Fruit fly (Drosophila melanogaster): ENCODE measurements around the gene CG15771.

The CG15771 gene

DNA sequence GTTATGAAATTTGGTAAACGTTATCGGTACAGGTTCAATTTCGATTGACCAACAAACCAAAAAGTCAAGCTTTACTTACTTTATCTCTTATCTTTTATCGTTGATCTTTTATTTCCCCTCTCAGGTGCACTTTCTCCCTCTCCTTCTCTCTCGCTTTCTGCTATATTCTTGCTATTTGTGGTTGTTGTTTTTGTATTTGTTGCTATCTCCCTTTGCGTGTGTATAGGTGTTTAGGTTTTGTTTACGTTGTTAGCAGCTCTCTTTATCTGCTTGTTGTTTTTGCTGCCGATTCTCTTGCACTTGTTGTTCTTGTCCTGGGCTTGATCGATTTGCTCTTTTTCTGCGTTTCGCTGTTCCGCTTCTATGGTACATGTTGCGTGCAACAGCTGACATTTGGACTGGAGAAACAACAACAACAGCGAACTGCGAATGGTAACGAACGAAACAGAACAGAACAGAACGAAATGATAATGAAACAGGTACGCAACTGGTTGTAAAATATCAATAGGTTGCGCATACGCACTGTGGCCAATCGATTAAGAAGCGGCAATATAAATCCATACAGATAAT, 11.0 kb upstream of the CG15771 start:
- TF ChIP-seq pad (GFP tag; optimal IDR thresholded peaks at IDR 0.05) (peak; percentile 68), toe (GFP tag; optimal IDR thresholded peaks at IDR 0.05) (no peak)

DNA sequence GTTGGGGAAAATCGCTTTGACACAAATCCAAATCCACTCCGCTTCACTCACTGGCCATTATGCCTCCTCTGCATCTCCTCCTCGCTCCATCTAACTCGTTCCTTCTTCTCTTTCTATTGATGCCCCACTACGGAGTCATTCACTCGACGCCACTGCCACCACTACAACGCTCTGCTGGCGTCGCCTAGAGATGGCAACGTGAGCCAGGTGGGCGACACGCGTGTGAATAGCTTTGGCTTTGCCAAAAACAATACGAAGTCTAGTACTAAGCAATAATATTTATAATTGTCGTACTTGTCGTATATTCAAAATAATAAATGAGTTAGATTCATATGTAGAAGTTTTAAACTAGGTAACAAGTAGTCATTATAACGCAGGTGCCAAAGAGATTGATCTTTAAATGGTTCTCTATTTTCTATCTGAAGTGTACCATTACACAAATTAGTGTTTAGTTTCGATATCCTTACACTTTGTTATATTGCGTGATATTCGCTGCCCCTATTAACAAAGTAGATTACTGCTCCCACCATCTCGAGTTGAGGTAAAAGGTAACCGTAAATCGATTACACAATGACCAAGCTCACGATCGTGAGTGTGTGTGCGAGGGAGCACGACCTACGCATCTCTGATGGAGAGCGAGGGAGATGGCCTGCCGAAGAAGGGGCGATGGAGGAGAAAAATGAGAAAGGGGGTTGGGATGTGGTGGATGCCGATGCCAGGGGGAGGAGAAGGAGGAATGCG, 10.2 kb upstream of the CG15771 start:
- TF ChIP-seq Mnt (GFP tag; optimal IDR thresholded peaks at IDR 0.05) (no peak), CG12768 (GFP tag; optimal IDR thresholded peaks at IDR 0.05) (peak; percentile 2), CG7101 (tag; optimal IDR thresholded peaks at IDR 0.05) (peak; percentile 31), toe (GFP tag; optimal IDR thresholded peaks at IDR 0.05) (peak; percentile 39), pad (GFP tag; optimal IDR thresholded peaks at IDR 0.05) (peak; percentile 99), CG1620 (GFP tag; optimal IDR thresholded peaks at IDR 0.05) (no peak)

DNA sequence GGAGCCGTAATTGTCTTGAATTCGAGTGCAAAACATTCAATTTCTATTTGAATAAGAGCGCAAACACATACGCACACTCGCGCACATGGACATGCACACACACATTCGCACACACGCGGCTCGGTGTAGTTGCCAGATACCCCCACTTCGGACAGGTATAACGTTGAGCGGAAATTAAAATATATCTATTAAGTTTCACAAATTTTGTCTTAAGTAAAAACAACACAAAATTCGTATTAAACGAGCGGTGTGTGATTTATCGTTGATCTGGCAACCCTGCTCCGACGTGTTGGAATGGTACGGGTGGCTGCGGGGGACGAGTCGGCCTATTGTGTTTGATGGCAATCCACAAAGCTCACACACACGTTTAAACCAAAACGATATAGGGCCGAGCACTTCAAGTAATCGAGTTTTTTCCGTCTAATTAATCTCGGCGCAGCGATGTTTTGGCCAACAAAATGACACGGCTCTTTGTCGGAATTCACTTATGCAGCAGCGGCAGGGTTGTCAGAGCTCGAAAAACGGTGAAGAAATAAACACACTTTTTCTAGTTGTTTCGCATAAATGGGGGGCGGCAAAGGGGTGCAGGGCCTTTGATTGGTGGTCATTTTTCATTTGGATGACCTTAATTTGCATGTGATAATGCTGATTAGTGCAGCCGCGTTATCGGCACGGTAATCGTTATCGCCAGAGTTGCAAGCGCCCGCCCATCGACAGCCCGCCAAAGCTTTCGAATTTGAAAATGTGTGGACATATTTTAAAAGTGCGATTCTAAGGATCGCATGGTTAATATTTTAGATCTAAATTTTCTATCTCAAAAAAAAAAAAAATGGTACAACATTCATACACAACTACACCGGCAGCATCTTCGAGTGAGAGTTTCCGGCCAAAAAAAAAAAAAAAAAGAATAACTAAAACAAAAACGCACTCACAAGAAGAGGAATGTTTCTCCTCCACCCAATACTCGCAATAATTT, 9.2 kb upstream of the CG15771 start:
- TF ChIP-seq CG11617 (GFP tag; optimal IDR thresholded peaks at IDR 0.05) (peak; percentile 82), CG14711 (tag; optimal IDR thresholded peaks at IDR 0.05) (peak; percentile 94), CG1620 (GFP tag; optimal IDR thresholded peaks at IDR 0.05) (peak; percentile 75), Clk (GFP tag; optimal IDR thresholded peaks at IDR 0.05) (peak; percentile 42), Crg-1 (GFP tag; optimal IDR thresholded peaks at IDR 0.05) (peak; percentile 64), cnc (optimal IDR thresholded peaks at IDR 0.05) (no peak), CG33017 (tag; optimal IDR thresholded peaks at IDR 0.05) (peak; percentile 73), kay (GFP tag; ENCODE audit: borderline replicate concordance) (no peak), bab1 (GFP tag; optimal IDR thresholded peaks at IDR 0.05) (peak; percentile 86), Mnt (GFP tag; optimal IDR thresholded peaks at IDR 0.05) (peak; percentile 93), Hr96 (GFP tag; optimal IDR thresholded peaks at IDR 0.05) (peak; percentile 83), toe (GFP tag; optimal IDR thresholded peaks at IDR 0.05) (peak; percentile 47), CG5204 (GFP tag; optimal IDR thresholded peaks at IDR 0.05) (peak; percentile 67), CG12768 (GFP tag; optimal IDR thresholded peaks at IDR 0.05) (peak; percentile 25), CG7045 (GFP tag; optimal IDR thresholded peaks at IDR 0.05) (peak; percentile 27), tj (GFP tag; optimal IDR thresholded peaks at IDR 0.05) (peak; percentile 69), cic (GFP tag; optimal IDR thresholded peaks at IDR 0.05) (peak; percentile 31), pad (GFP tag; optimal IDR thresholded peaks at IDR 0.05) (no peak), ovo (GFP tag; optimal IDR thresholded peaks at IDR 0.05) (peak; percentile 49), CG7101 (tag; optimal IDR thresholded peaks at IDR 0.05) (peak; percentile 88)

- TF ChIP-seq toe (GFP tag; optimal IDR thresholded peaks at IDR 0.05) (peak; percentile 95), CG12768 (GFP tag; optimal IDR thresholded peaks at IDR 0.05) (peak; percentile 85), Mnt (GFP tag; optimal IDR thresholded peaks at IDR 0.05) (peak; percentile 95), CG7101 (tag; optimal IDR thresholded peaks at IDR 0.05) (peak; percentile 95), ovo (GFP tag; optimal IDR thresholded peaks at IDR 0.05) (peak; percentile 67), Clk (GFP tag; optimal IDR thresholded peaks at IDR 0.05) (peak; percentile 71), bab1 (GFP tag; optimal IDR thresholded peaks at IDR 0.05) (peak; percentile 95), CG14711 (tag; optimal IDR thresholded peaks at IDR 0.05) (peak; percentile 84), cic (GFP tag; optimal IDR thresholded peaks at IDR 0.05) (peak; percentile 74), cnc (optimal IDR thresholded peaks at IDR 0.05) (no peak), CG11617 (GFP tag; optimal IDR thresholded peaks at IDR 0.05) (peak; percentile 93), CG7045 (GFP tag; optimal IDR thresholded peaks at IDR 0.05) (peak; percentile 79), CG5204 (GFP tag; optimal IDR thresholded peaks at IDR 0.05) (peak; percentile 91), CG33017 (tag; optimal IDR thresholded peaks at IDR 0.05) (peak; percentile 85), kay (GFP tag; ENCODE audit: borderline replicate concordance) (peak; percentile 91), Crg-1 (GFP tag; optimal IDR thresholded peaks at IDR 0.05) (peak; percentile 78), CG1620 (GFP tag; optimal IDR thresholded peaks at IDR 0.05) (peak; percentile 95), Hr96 (GFP tag; optimal IDR thresholded peaks at IDR 0.05) (peak; percentile 96), tj (GFP tag; optimal IDR thresholded peaks at IDR 0.05) (peak; percentile 69), pad (GFP tag; optimal IDR thresholded peaks at IDR 0.05) (peak; percentile 74)
These were observed 8.2 kb upstream of the CG15771 start, which contains the start of the genes IntS6 and Rtel1 for dm6 chrX:5746864-5747861. Gene IntS6 (minus strand): TSS chrX:5747254. Gene Rtel1 (plus strand): TSS chrX:5747747.

DNA sequence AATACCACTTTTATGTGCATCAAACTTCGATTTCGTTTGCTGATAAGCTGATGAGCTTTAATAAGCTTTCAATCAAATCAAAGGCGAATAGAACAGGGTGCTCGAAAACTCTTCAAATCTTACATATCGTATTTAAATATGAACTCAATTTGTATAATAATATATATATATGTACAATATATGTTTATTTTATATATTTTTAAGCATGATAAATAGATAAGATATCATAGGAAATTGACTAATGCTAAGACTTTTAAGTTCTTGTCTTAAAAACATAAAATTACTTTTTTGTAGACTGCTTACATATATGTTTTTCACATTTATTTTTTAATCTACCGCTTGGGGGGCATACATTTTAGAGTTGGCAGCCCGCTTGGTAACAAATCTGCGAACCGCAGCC, 3.4 kb upstream of the CG15771 start, which contains the start of gene CG15772:
Gene CG15772, plus strand, starts transcription at position 301 of the 400 bp plus-strand sequence.
- TF ChIP-seq CG14711 (tag; optimal IDR thresholded peaks at IDR 0.05), result peak; percentile 35
- TF ChIP-seq CG7101 (tag; optimal IDR thresholded peaks at IDR 0.05), result peak; percentile 61
- TF ChIP-seq Mnt (GFP tag; optimal IDR thresholded peaks at IDR 0.05), result no peak
- peak; percentile 21 for TF ChIP-seq tj (GFP tag; optimal IDR thresholded peaks at IDR 0.05)
- no peak for TF ChIP-seq bab1 (GFP tag; optimal IDR thresholded peaks at IDR 0.05)
- no peak for TF ChIP-seq ovo (GFP tag; optimal IDR thresholded peaks at IDR 0.05)
- peak; percentile 22 for TF ChIP-seq CG11617 (GFP tag; optimal IDR thresholded peaks at IDR 0.05)
- no peak for TF ChIP-seq Clk (GFP tag; optimal IDR thresholded peaks at IDR 0.05)
- no peak for TF ChIP-seq Hr96 (GFP tag; optimal IDR thresholded peaks at IDR 0.05)
- peak; percentile 19 for TF ChIP-seq CG33017 (tag; optimal IDR thresholded peaks at IDR 0.05)

All from whole organism, adult.